Worm (Caenorhabditis elegans) whole organism, L2 larva: ENCODE data around the gene str-256.
A peak's percentile ranks its signal among the peaks of the same experiment; 100 is the strongest.

Experiments
- C34F6.9 ChIP-seq: fragments of 150-350 bp; optimal IDR thresholded peaks from 2 replicates; lab custom pipeline; 2014; ENCODE audit warnings: missing biosample characterization, missing genetic modification characterization
- F13H6.1 ChIP-seq: sonication (generic microtip); optimal IDR thresholded peaks from 2 replicates; lab custom pipeline; 2016; ENCODE audit warnings: missing genetic modification characterization, missing compliant biosample characterization
- R02D3.7 ChIP-seq: fragments of 150-350 bp; optimal IDR thresholded peaks from 2 replicates; lab custom pipeline; 2014; ENCODE audit warnings: missing biosample characterization, missing genetic modification characterization
- Y55F3AM.14 ChIP-seq: fragments of 200-800 bp; sonication (Bioruptor generic); optimal IDR thresholded peaks from 2 replicates; lab custom pipeline; 2018; ENCODE audit warnings: mild to moderate bottlenecking, missing genetic modification characterization, missing compliant biosample characterization
- alr-1 ChIP-seq: fragments of 150-350 bp; optimal IDR thresholded peaks from 2 replicates; lab custom pipeline; 2014; ENCODE audit warnings: missing biosample characterization, missing genetic modification characterization
- ama-1 ChIP-seq: fragments of 150-350 bp; optimal IDR thresholded peaks from 2 replicates; lab custom pipeline; 2018; ENCODE audit warnings: inconsistent platforms
- blmp-1 ChIP-seq: sonication (generic microtip); optimal IDR thresholded peaks from 2 replicates; lab custom pipeline; 2017; ENCODE audit warnings: missing genetic modification characterization, mild to moderate bottlenecking, missing compliant biosample characterization, antibody characterized with exemption, moderate library complexity; ENCODE audit not compliant: insufficient read depth
- ceh-16 ChIP-seq: fragments of 150-350 bp; optimal IDR thresholded peaks from 2 replicates; lab custom pipeline; 2014; ENCODE audit warnings: missing biosample characterization, missing genetic modification characterization
- ceh-82 ChIP-seq: fragments of 150-350 bp; optimal IDR thresholded peaks from 2 replicates; lab custom pipeline; 2014; ENCODE audit warnings: missing biosample characterization, missing genetic modification characterization
- crh-2 ChIP-seq: sonication (generic microtip); optimal IDR thresholded peaks from 2 replicates; lab custom pipeline; 2017; ENCODE audit warnings: missing biosample characterization, missing genetic modification characterization
- dmd-4 ChIP-seq: sonication (generic microtip); optimal IDR thresholded peaks from 2 replicates; lab custom pipeline; 2017; ENCODE audit warnings: missing biosample characterization, missing genetic modification characterization
- egl-27 ChIP-seq: sonication (generic microtip); optimal IDR thresholded peaks from 3 replicates; lab custom pipeline; 2017; ENCODE audit warnings: missing biosample characterization, missing genetic modification reagents, missing genetic modification characterization
- elt-3 ChIP-seq: sonication (generic microtip); optimal IDR thresholded peaks from 2 replicates; lab custom pipeline; 2017; ENCODE audit warnings: missing biosample characterization, missing genetic modification characterization
- fos-1 ChIP-seq: fragments of 150-350 bp; optimal IDR thresholded peaks from 2 replicates; lab custom pipeline; 2014; ENCODE audit warnings: missing biosample characterization, missing genetic modification characterization
- gmeb-1 ChIP-seq: fragments of 150-350 bp; optimal IDR thresholded peaks from 2 replicates; lab custom pipeline; 2014; ENCODE audit warnings: missing biosample characterization, missing genetic modification characterization
- lin-11 ChIP-seq: fragments of 150-350 bp; sonication (generic microtip); optimal IDR thresholded peaks from 2 replicates; lab custom pipeline; 2014; ENCODE audit warnings: missing biosample characterization, missing genetic modification characterization, inconsistent platforms, mixed read lengths
- lin-13 ChIP-seq: fragments of 150-350 bp; optimal IDR thresholded peaks from 2 replicates; lab custom pipeline; 2014; ENCODE audit warnings: missing biosample characterization, missing genetic modification reagents, missing genetic modification characterization
- lin-39 ChIP-seq: fragments of 150-350 bp; optimal IDR thresholded peaks from 2 replicates; lab custom pipeline; 2014; ENCODE audit warnings: missing biosample characterization, missing genetic modification reagents, missing genetic modification characterization
- mab-5 ChIP-seq: fragments of 150-350 bp; optimal IDR thresholded peaks from 2 replicates; lab custom pipeline; 2014; ENCODE audit warnings: missing biosample characterization, missing genetic modification characterization
- mbf-1 ChIP-seq: sonication (generic microtip); optimal IDR thresholded peaks from 2 replicates; lab custom pipeline; 2017; ENCODE audit warnings: missing biosample characterization, missing genetic modification characterization
- mdl-1 ChIP-seq, 2 experiments: fragments of 150-350 bp in 1 of 2; sonication (generic microtip) in 1 of 2; optimal IDR thresholded peaks; 2 replicates each; lab custom pipeline; 2017; ENCODE audit warnings: missing biosample characterization in 2 of 2, missing genetic modification characterization in 2 of 2
- nhr-11 ChIP-seq: fragments of 150-350 bp; optimal IDR thresholded peaks from 2 replicates; lab custom pipeline; 2014; ENCODE audit warnings: missing biosample characterization, missing genetic modification characterization
- nhr-12 ChIP-seq: fragments of 150-350 bp; optimal IDR thresholded peaks from 2 replicates; lab custom pipeline; 2014; ENCODE audit warnings: missing biosample characterization, missing genetic modification characterization
- nhr-129 ChIP-seq: fragments of 150-350 bp; optimal IDR thresholded peaks from 2 replicates; lab custom pipeline; 2014; ENCODE audit warnings: missing biosample characterization, missing genetic modification characterization
- nhr-6 ChIP-seq: fragments of 150-350 bp; optimal IDR thresholded peaks from 2 replicates; lab custom pipeline; 2014; ENCODE audit warnings: missing biosample characterization, missing genetic modification characterization
- peb-1 ChIP-seq: fragments of 150-350 bp; optimal IDR thresholded peaks from 2 replicates; lab custom pipeline; 2014; ENCODE audit warnings: missing biosample characterization, missing genetic modification characterization
- skn-1 ChIP-seq: sonication (generic microtip); optimal IDR thresholded peaks from 2 replicates; lab custom pipeline; 2017; ENCODE audit warnings: missing biosample characterization, missing genetic modification characterization
- sma-3 ChIP-seq: sonication (generic microtip); optimal IDR thresholded peaks from 2 replicates; lab custom pipeline; 2016; ENCODE audit warnings: missing genetic modification reagents, missing genetic modification characterization, missing compliant biosample characterization
- sma-9 ChIP-seq, 2 experiments: fragments of 150-350 bp in 1 of 2; sonication (generic microtip) in 1 of 2; optimal IDR thresholded peaks; 2 replicates each; lab custom pipeline; 2014 to 2016; ENCODE audit warnings: missing genetic modification characterization in 2 of 2, mild to moderate bottlenecking in 1 of 2, missing biosample characterization in 1 of 2, missing compliant biosample characterization in 1 of 2, missing genetic modification reagents in 1 of 2, moderate library complexity in 1 of 2
- snpc-4 ChIP-seq: fragments of 150-350 bp; optimal IDR thresholded peaks from 2 replicates; lab custom pipeline; 2014; ENCODE audit warnings: missing biosample characterization, missing genetic modification characterization
- unc-39 ChIP-seq: fragments of 150-350 bp; optimal IDR thresholded peaks from 2 replicates; lab custom pipeline; 2014; ENCODE audit warnings: missing biosample characterization, missing genetic modification characterization
- unc-62 ChIP-seq: fragments of 150-350 bp; optimal IDR thresholded peaks from 2 replicates; lab custom pipeline; 2014; ENCODE audit warnings: missing biosample characterization, missing genetic modification reagents, missing genetic modification characterization
- zag-1 ChIP-seq: fragments of 150-350 bp; optimal IDR thresholded peaks from 2 replicates; lab custom pipeline; 2014; ENCODE audit warnings: missing biosample characterization, missing genetic modification characterization

The str-256 gene

DNA sequence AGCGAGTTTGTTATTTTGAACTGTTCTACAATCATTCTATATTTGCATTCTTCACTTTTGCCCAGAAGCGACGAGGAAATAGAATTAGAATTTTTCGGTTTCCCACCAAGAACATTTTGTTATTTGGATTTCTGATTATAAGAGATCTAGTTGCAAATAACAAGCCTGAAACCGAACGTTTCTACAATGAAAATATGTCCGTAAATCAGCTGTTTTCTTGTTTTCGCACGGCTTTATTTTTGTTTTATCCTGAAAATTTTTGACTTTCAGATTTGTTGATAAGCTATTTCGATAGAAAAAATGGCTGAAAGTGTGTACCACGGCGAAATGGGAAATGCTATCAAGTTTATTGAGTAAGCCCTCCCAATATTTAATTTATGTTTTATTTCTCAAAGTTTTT, 26.5 kb upstream of the str-256 start, which contains the start of gene srw-108:
TSS of gene srw-108 (plus strand) at position 301 of the 400 bp plus-strand sequence.
- TF ChIP-seq C34F6.9 (tag; lab: Kevin White, UChicago) = no peak
- no peak for TF ChIP-seq skn-1 (tag; lab: Kevin White, UChicago)
- TF ChIP-seq Y55F3AM.14 = no peak
- TF ChIP-seq ceh-82 (tag; lab: Kevin White, UChicago) = no peak
- no peak for TF ChIP-seq R02D3.7
- no peak for TF ChIP-seq nhr-12 (tag; lab: Kevin White, UChicago)
- no peak for TF ChIP-seq sma-3 (GFP tag; lab: Kevin White, UChicago)
- no peak for TF ChIP-seq sma-9 (GFP tag; optimal IDR thresholded peaks at IDR 0.05; lab: Kevin White, UChicago)
- no peak for TF ChIP-seq sma-9 (tag; optimal IDR thresholded peaks at IDR 0.05; lab: Kevin White, UChicago)
- no peak for TF ChIP-seq elt-3 (tag; lab: Kevin White, UChicago)
- TF ChIP-seq lin-39 (tag; lab: Kevin White, UChicago) = no peak

DNA sequence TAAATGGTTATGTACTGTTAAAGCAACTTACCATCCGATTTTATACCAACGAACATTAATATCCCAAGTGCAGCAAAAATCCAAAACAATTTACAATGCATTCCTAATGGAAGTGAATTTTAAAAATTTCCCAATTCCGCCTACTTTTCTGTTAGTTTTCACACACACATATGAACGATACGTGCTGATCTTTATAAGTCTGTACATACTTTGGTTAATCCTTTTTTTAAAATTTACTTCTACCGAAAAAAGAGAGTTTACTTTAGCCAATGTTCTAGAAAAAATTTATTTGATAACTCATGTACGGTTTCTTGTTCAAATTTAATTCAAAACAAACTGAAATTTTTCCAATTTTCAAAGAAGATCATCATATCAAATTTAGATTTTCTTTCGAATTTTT, 23.9 kb upstream of the str-256 start, which contains the start of gene R11G11.16:
TSS of gene R11G11.16 (minus strand) at position 101 of the 400 bp plus-strand sequence.
- TF ChIP-seq skn-1 (tag; lab: Kevin White, UChicago) (no peak), mab-5 (tag; lab: Kevin White, UChicago) (no peak)

- TF ChIP-seq mab-5 (tag; lab: Kevin White, UChicago) = no peak
- no peak for TF ChIP-seq crh-2 (tag; lab: Kevin White, UChicago)
- TF ChIP-seq sma-9 (GFP tag; optimal IDR thresholded peaks at IDR 0.05; lab: Kevin White, UChicago) = peak; percentile 10
- TF ChIP-seq sma-9 (tag; optimal IDR thresholded peaks at IDR 0.05; lab: Kevin White, UChicago) = no peak
Measured at ce11 chrV:524058-524457, 22.9 kb upstream of the str-256 start, which contains the start of gene lipl-3. lipl-3 (minus strand) TSS chrV:524218.

DNA sequence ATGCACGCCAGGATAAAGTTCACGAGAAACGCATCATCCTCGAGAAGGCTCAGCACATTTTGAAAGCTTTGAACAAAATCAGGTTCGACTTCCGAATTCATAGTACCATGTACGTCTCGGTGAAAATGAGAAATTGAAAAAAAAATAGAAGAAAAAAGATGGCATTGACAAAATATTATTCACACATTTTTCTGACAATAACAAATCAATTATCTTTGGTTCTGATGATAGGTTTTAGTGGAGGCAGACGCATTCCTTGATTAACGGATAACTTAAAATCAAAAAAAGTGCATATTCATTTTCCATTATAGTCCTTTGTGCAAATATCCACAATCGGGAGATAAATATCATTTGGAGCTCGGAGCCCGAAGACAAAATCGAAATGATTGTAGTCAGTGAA, 20.4 kb upstream of the str-256 start, which contains the start of gene srw-107:
TSS of gene srw-107 (minus strand) at position 101 of the 400 bp plus-strand sequence.
- no peak for TF ChIP-seq dmd-4 (tag; lab: Kevin White, UChicago)
- no peak for TF ChIP-seq elt-3 (tag; lab: Kevin White, UChicago)
- TF ChIP-seq peb-1 = no peak
- no peak for TF ChIP-seq nhr-11
- TF ChIP-seq sma-3 (GFP tag; lab: Kevin White, UChicago) = no peak
- no peak for TF ChIP-seq unc-62
- TF ChIP-seq nhr-6 = no peak
- TF ChIP-seq unc-39 (tag; lab: Kevin White, UChicago) = no peak
- TF ChIP-seq snpc-4 (tag; lab: Kevin White, UChicago) = no peak
- no peak for TF ChIP-seq gmeb-1
- no peak for TF ChIP-seq egl-27
- TF ChIP-seq skn-1 (tag; lab: Kevin White, UChicago) = no peak
- no peak for TF ChIP-seq zag-1 (tag; lab: Kevin White, UChicago)

ce11 chrV:519445-519844, 18.3 kb upstream of the str-256 start, which contains the start of gene nhr-210:
nhr-210 (minus strand) TSS chrV:519545.
- TF ChIP-seq lin-11 (no peak), F13H6.1 (tag; lab: Kevin White, UChicago) (no peak), dmd-4 (tag; lab: Kevin White, UChicago) (no peak), ceh-16 (tag; lab: Kevin White, UChicago) (no peak), lin-39 (tag; lab: Kevin White, UChicago) (no peak), alr-1 (tag; lab: Kevin White, UChicago) (no peak), snpc-4 (tag; lab: Kevin White, UChicago) (no peak)

ce11 chrV:512420-512819, 11.3 kb upstream of the str-256 start, which contains the start of gene srh-37:
srh-37 (minus strand) TSS chrV:512520.
- no peak for TF ChIP-seq fos-1 (tag; lab: Kevin White, UChicago)
- TF ChIP-seq sma-9 (GFP tag; optimal IDR thresholded peaks at IDR 0.05; lab: Kevin White, UChicago) = no peak
- no peak for TF ChIP-seq sma-9 (tag; optimal IDR thresholded peaks at IDR 0.05; lab: Kevin White, UChicago)
- TF ChIP-seq ama-1 (lab: Kevin White, UChicago) = no peak
- no peak for TF ChIP-seq nhr-129 (tag; lab: Kevin White, UChicago)
- TF ChIP-seq lin-13 = no peak
- no peak for TF ChIP-seq C34F6.9 (tag; lab: Kevin White, UChicago)

- TF ChIP-seq dmd-4 (tag; lab: Kevin White, UChicago) (no peak), blmp-1 (tag; lab: Kevin White, UChicago) (no peak), mbf-1 (tag; lab: Kevin White, UChicago) (no peak), unc-39 (tag; lab: Kevin White, UChicago) (no peak), ceh-82 (tag; lab: Kevin White, UChicago) (no peak), mdl-1 (tag; optimal IDR thresholded peaks at IDR 0.05; lab: Kevin White, UChicago) (no peak)
- TF ChIP-seq, all 48 proteins: peak for 0
Measured at ce11 chrV:505191-505590, 4.1 kb upstream of the str-256 start, which contains the start of gene srlf-19. srlf-19 (plus strand) TSS chrV:505491.
